Worm (Caenorhabditis elegans): ENCODE data around the gene prx-6.

DNA sequence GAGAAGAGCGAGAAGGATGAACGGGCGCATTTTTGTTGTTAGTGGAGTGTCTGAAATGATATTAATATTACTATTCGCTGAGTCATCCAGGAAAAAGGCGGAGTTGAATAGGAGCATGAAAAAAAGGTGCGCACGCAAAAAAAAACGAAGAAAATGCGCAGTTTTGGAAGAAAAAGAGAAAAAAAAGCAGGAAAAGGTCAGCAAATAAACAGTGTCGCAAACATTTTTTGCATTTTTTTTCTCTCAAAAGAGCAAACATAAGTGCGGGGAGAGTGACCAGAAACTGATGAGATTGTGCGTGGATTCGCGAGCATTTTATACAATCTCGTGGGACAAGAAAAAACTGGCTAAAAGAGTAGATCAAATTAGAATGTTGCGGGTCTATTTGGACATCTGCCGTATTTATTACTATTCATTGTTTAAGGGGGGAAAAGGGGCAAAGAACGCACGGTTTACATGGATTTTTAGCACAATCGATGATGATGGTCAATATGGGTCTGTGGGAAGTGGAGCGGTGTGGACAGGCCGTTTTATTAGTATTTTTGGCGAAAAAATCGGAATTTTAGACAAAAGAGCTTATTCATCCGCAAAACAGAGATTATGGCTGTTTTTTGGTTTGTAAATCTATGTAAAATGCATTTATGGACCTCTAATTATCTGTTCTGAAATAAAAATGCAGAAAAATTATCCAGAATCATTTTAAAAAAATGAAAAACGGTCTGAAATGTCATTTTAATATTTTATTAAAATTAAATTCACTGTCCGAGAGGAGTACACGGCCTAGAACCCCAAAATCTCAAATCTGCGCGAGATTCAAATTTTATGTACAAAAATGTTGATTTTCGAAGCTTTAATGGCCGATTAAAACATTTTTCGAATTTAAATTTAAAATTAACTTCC, 27.3 kb downstream of the prx-6 start, which contains the start of gene cpg-8:
- TF ChIP-seq lin-39 (tag; optimal IDR thresholded peaks at IDR 0.05) = no peak
- TF ChIP-seq jun-1 (tag; optimal IDR thresholded peaks at IDR 0.05) = no peak
- TF ChIP-seq lsy-12 (tag; optimal IDR thresholded peaks at IDR 0.05) = no peak
- TF ChIP-seq unc-62 (GFP tag; optimal IDR thresholded peaks at IDR 0.05) = no peak
- TF ChIP-seq nhr-11 (tag; optimal IDR thresholded peaks at IDR 0.05) = no peak
- TF ChIP-seq elt-3 (tag; optimal IDR thresholded peaks at IDR 0.05) = no peak
- TF ChIP-seq nfya-1 (tag; optimal IDR thresholded peaks at IDR 0.05; ENCODE audit: insufficient read depth) = no peak
- no peak for TF ChIP-seq pqm-1 (tag; optimal IDR thresholded peaks at IDR 0.05)
- no peak for TF ChIP-seq elt-1 (tag; optimal IDR thresholded peaks at IDR 0.05)
